Fruit fly (Drosophila melanogaster): Measurements from ENCODE around the gene CG6136.

Gene CG6136

DNA sequence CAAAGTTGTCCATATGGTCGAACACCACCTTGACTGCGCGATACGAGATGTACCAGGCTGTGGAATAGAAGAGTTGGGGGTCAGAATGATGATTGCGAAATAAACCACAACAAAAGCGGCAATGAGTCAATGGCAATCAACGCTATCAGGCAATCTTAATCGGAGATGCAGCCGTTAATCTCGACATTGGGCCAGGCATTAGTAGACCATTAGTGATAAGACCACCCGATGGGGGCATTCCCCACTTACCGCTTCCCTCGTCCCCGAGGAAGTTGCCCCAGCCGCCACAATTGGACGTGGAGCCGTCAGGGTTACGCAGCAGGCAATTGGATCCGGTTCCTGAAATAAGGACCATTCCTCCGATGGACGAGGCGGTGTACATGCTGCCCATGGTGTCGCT lies 32.9 kb downstream of the CG6136 start:
- TF ChIP-seq Dll (optimal IDR thresholded peaks at IDR 0.05) = no peak
- no peak for TF ChIP-seq CG8478 (optimal IDR thresholded peaks at IDR 0.05)
- TF ChIP-seq pan (optimal IDR thresholded peaks at IDR 0.05) = no peak
- TF ChIP-seq psq (optimal IDR thresholded peaks at IDR 0.05) = no peak
- no peak for TF ChIP-seq EcR (GFP tag; optimal IDR thresholded peaks at IDR 0.05)
- no peak for TF ChIP-seq usp (GFP tag; optimal IDR thresholded peaks at IDR 0.05)

- TF ChIP-seq EcR (GFP tag; optimal IDR thresholded peaks at IDR 0.05) = no peak
- TF ChIP-seq pan (optimal IDR thresholded peaks at IDR 0.05) = no peak
- TF ChIP-seq usp (GFP tag; optimal IDR thresholded peaks at IDR 0.05) = no peak
- no peak for TF ChIP-seq CG8478 (optimal IDR thresholded peaks at IDR 0.05)
- TF ChIP-seq psq (optimal IDR thresholded peaks at IDR 0.05) = no peak
- no peak for TF ChIP-seq Dll (optimal IDR thresholded peaks at IDR 0.05)
Measured at dm6 chr3R:15332994-15333393, 39.0 kb downstream of the CG6136 start, which contains the start of the genes Fkbp39 and Cyfip. TSS of gene Fkbp39 (minus strand) at chr3R:15333133. TSS of gene Cyfip (plus strand) at chr3R:15333266.

- TF ChIP-seq usp (GFP tag; optimal IDR thresholded peaks at IDR 0.05) (no peak), EcR (GFP tag; optimal IDR thresholded peaks at IDR 0.05) (no peak), CG8478 (optimal IDR thresholded peaks at IDR 0.05) (no peak), pan (optimal IDR thresholded peaks at IDR 0.05) (no peak), psq (optimal IDR thresholded peaks at IDR 0.05) (no peak), Dll (optimal IDR thresholded peaks at IDR 0.05) (no peak)
Measured at dm6 chr3R:15330472-15330871, 41.5 kb downstream of the CG6136 start, which contains the start of gene mRpL9. TSS of gene mRpL9 (plus strand) at chr3R:15330738.

DNA sequence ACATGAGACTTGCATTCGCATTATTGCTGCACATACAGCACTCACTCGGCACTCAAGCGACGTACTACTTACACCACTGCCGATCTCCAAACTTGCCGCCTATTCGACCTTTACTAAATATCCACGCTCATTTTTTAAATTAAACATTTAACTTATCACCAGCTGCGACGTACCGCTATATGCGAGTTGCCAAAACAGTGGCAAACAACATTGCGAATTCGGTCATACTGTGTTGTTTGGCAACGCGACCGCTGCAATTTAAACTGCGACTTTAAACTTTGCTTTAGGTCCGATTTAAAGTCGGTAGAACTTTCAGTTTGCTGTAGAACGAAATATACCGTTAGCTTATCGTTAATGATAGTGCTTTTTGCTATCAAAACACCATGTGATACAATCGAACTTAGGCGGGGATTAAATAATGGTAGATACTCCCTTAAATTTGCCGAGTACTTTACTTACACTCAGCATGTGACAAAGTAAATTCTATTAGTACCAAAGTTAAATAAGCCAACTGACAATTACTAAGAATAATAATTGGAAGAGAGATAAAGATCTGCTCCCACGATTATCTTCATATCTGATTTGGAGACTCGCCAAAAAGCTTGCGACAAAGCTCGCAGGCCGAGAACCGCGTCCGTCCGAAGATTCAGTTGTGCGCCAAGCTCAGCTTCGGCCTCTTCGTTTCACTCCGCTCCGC lies 43.8 kb downstream of the CG6136 start, which contains the start of the genes CG6236 and ea:
TSS of gene CG6236 (minus strand) at position 187 of the 697 bp plus-strand sequence.
TSS of gene ea (plus strand) at position 647 of the 697 bp plus-strand sequence.
- TF ChIP-seq usp (GFP tag; optimal IDR thresholded peaks at IDR 0.05) (no peak), EcR (GFP tag; optimal IDR thresholded peaks at IDR 0.05) (no peak), Dll (optimal IDR thresholded peaks at IDR 0.05) (no peak), pan (optimal IDR thresholded peaks at IDR 0.05) (no peak), psq (optimal IDR thresholded peaks at IDR 0.05) (no peak), CG8478 (optimal IDR thresholded peaks at IDR 0.05) (no peak)

DNA sequence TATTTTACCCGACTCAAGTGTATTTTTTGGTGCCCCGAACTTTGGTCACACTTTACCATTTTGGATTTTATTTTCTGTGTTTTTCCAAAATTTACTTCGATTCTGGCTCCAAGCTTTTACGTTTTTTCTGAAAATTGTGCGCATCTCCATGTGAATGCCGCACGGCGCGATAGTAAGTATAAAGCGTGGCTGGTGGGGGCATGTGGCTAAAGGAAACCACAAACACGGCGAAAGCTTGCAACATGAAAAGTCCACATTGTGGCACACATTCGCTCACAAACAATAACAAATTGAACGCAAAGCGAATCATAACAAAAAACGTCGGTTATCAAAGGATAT lies 51.3 kb downstream of the CG6136 start, which contains the start of gene ear:
TSS of gene ear (plus strand) at position 10 of the 339 bp plus-strand sequence.
- no peak for TF ChIP-seq psq (optimal IDR thresholded peaks at IDR 0.05)
- TF ChIP-seq usp (GFP tag; optimal IDR thresholded peaks at IDR 0.05) = no peak
- no peak for TF ChIP-seq Dll (optimal IDR thresholded peaks at IDR 0.05)
- no peak for TF ChIP-seq pan (optimal IDR thresholded peaks at IDR 0.05)
- no peak for TF ChIP-seq CG8478 (optimal IDR thresholded peaks at IDR 0.05)
- TF ChIP-seq EcR (GFP tag; optimal IDR thresholded peaks at IDR 0.05) = no peak

All from whole organism.